Worm (Caenorhabditis elegans): Measurements from ENCODE around the gene Y73B6BL.12.

ce11 chrIV:6333915-6334314 lies 16.7 kb upstream of the Y73B6BL.12 start, which contains the start of gene blos-2:
- TF ChIP-seq ceh-82 (tag; optimal IDR thresholded peaks at IDR 0.05) (no peak), elt-3 (tag; optimal IDR thresholded peaks at IDR 0.05) (no peak), mdl-1 (tag; optimal IDR thresholded peaks at IDR 0.05) (no peak), nhr-10 (tag; optimal IDR thresholded peaks at IDR 0.05) (no peak), ama-1 (optimal IDR thresholded peaks at IDR 0.05) (no peak), zag-1 (tag; optimal IDR thresholded peaks at IDR 0.05) (no peak), ztf-11 (tag; optimal IDR thresholded peaks at IDR 0.05) (no peak), ZK546.5 (tag; optimal IDR thresholded peaks at IDR 0.05) (no peak), mab-5 (tag; optimal IDR thresholded peaks at IDR 0.05) (no peak)
